Fruit fly (Drosophila melanogaster): ENCODE data around the gene Gr98d.

- no peak for TF ChIP-seq fru (GFP tag; optimal IDR thresholded peaks at IDR 0.05)
- TF ChIP-seq Rel (GFP tag; optimal IDR thresholded peaks at IDR 0.05) = no peak
- TF ChIP-seq Rel (tag; optimal IDR thresholded peaks at IDR 0.05) = no peak
- TF ChIP-seq Hr83 (GFP tag; optimal IDR thresholded peaks at IDR 0.05; ENCODE audit: poor library complexity, severe bottlenecking) = no peak
- TF ChIP-seq CG9705 (GFP tag; optimal IDR thresholded peaks at IDR 0.05) = no peak
- no peak for TF ChIP-seq GATAd (GFP tag; optimal IDR thresholded peaks at IDR 0.05)
- no peak for TF ChIP-seq psq (GFP tag; optimal IDR thresholded peaks at IDR 0.05)
- no peak for TF ChIP-seq Jra (GFP tag; optimal IDR thresholded peaks at IDR 0.05)
- no peak for TF ChIP-seq Abd-B (GFP tag; optimal IDR thresholded peaks at IDR 0.05)
- no peak for TF ChIP-seq br (GFP tag; optimal IDR thresholded peaks at IDR 0.05)
- TF ChIP-seq CrebA (GFP tag; optimal IDR thresholded peaks at IDR 0.05; ENCODE audit: borderline replicate concordance) = no peak
- no peak for TF ChIP-seq dmrt93B (GFP tag; optimal IDR thresholded peaks at IDR 0.05)
- no peak for TF ChIP-seq N (GFP tag; optimal IDR thresholded peaks at IDR 0.05)
- no peak for TF ChIP-seq Hr78 (GFP tag; optimal IDR thresholded peaks at IDR 0.05)
Observed at dm6 chr3R:27519879-27520278, 26.0 kb upstream of the Gr98d start.
